Worm (Caenorhabditis elegans) whole organism, early embryonic: ENCODE data around the gene tag-335.

ENCODE experiments used
- F13C5.2 ChIP-seq: sonication (generic microtip); optimal IDR thresholded peaks from 2 replicates; lab custom pipeline; 2017; ENCODE audit warnings: mild to moderate bottlenecking, missing genetic modification characterization, inconsistent platforms, missing compliant biosample characterization
- aly-1 ChIP-seq: sonication (generic microtip); optimal IDR thresholded peaks from 2 replicates; lab custom pipeline; 2016; ENCODE audit warnings: missing genetic modification characterization, missing compliant biosample characterization
- ama-1 ChIP-seq: fragments of 150-350 bp; optimal IDR thresholded peaks from 2 replicates; lab custom pipeline; 2014
- ets-7 ChIP-seq: sonication (generic microtip); optimal IDR thresholded peaks from 2 replicates; lab custom pipeline; 2016; ENCODE audit warnings: missing genotype, missing genetic modification characterization, missing compliant biosample characterization
- hmg-4 ChIP-seq: fragments of 200-800 bp; sonication (Bioruptor generic); optimal IDR thresholded peaks from 2 replicates; lab custom pipeline; 2018; ENCODE audit warnings: mild to moderate bottlenecking, missing genetic modification characterization, missing compliant biosample characterization
- hnd-1 ChIP-seq: sonication (generic microtip); optimal IDR thresholded peaks from 2 replicates; lab custom pipeline; 2016; ENCODE audit warnings: missing genetic modification characterization, missing compliant biosample characterization
- pes-1 ChIP-seq: fragments of 200-800 bp; sonication (Bioruptor generic); IDR thresholded peaks from 2 replicates; pipeline ENCODE4 v1.3.6; 2022; ENCODE audit warnings: missing genetic modification reagents, missing genetic modification characterization, missing compliant biosample characterization
- tra-4 ChIP-seq: sonication (generic microtip); optimal IDR thresholded peaks from 2 replicates; lab custom pipeline; 2017; ENCODE audit warnings: missing genetic modification characterization, missing compliant biosample characterization

ce11 chrIV:12244706-12245105, 33.7 kb downstream of the tag-335 start, which contains the start of gene sre-15:
- TF ChIP-seq tra-4 (tag; lab: Kevin White, UChicago), result no peak
- TF ChIP-seq pes-1 (GFP tag; lab: Robert Waterston, UW), result no peak
- TF ChIP-seq ets-7 (tag; lab: Kevin White, UChicago), result no peak
- no peak for TF ChIP-seq ama-1
- no peak for TF ChIP-seq hmg-4 (GFP tag; lab: Kevin White, UChicago)
- TF ChIP-seq hnd-1 (tag; lab: Kevin White, UChicago), result no peak
- no peak for TF ChIP-seq F13C5.2
- no peak for TF ChIP-seq aly-1
